Fruit fly (Drosophila melanogaster) ovary, adult (tissue): Measurements from ENCODE around the gene CG15543.

Source experiments
- CG17801 ChIP-seq: fragments of 200-800 bp; optimal IDR thresholded peaks from 2 replicates; lab custom pipeline; 2019; ENCODE audit warnings: missing biosample characterization, mild to moderate bottlenecking, missing genetic modification characterization, moderate library complexity; ENCODE audit not compliant: partially characterized antibody

The CG15543 gene

DNA sequence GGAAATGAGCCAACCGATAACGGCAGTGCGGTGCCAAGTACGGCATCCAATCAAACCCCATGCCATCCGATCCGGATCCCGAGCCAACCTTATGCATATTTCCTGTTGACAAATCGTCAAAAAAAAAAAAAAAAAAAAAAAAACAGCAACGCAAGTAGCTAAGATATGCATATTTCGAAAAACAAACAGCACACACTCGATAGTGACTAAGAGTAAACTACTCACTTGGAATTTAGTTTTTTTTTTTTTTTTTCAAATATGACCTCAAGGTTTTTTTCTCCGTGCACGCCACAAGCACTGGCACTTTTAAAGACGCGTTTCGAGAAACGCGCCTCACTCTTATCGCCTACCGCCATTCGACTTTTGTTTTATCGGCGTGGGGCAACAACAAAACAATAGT lies 32.6 kb downstream of the CG15543 start:
- no peak for TF ChIP-seq CG17801

DNA sequence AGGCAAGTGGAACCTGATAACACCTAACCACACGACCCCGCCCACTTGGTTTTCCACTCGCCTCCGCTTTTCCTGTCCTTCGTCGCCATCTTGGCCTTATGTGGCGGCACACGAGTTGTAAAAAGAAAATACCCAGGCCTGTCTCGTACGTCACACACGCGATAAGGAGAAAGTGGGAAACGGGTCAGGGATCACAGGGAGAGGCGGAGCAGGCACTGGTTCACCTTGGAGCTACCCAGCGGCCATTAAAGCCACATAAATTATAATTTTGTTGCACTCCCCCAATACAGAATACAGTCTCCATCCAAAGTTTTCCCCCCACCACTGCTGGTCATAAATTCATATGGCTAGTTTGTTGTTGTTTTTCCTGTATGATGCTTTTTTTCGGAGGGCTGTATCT lies 33.3 kb downstream of the CG15543 start:
- no peak for TF ChIP-seq CG17801

DNA sequence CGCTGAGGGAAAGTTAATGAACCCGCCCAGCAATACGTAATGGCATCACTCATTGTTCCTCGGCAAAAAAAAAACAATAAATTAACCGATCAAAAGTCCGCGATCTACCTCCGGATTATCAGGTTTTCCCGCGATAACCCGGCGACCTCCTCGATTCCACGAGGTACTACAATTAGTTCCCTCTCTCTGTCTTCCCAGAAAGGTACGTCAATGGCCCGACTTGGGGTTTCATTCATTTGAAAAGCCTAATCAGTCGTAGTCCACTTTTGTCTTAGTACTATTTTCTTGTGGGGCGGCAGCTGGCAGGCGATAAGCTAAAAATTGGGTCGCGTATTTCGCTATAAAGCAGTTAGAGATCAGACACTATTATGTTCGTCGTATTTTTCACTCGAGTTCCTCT lies 36.6 kb downstream of the CG15543 start:
- TF ChIP-seq CG17801: no peak

DNA sequence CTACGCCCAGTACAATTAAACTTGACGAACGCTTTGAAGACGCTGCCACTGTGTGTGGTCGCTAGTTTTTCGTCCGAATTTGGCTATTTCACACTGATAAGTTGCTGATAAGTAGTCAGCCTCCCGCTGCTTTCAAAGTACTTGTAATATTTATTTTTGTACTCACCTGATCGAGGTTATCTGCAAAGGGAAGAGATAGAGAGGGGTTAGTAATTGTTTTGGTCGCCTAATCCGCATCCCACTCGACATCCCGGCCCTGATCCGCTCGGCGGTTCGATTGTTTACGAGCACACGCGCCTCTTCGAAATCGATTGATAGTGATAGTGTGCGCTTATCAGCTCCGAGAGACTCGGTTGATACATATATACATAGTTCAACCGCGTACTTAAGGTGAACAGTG lies 37.8 kb downstream of the CG15543 start:
- TF ChIP-seq CG17801: no peak

DNA sequence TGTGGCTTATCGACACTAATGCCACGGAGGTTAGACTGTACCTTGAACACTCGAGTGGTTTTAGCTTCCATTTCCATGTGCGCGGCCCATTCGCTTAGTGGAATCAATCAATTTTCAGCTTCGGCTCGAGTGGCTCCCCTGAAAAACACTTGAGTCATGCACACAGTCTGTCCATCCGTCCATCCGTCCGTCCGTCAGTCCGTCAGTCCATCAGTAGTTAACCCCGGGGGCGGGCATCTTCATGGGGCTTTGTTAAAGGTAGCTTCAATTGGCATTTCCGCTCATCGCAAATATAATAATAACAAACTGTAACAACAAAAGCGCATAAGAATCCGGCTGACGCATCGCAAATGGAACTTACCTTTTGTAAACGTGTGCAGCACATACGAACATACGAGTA lies 38.4 kb downstream of the CG15543 start:
- no peak for TF ChIP-seq CG17801

DNA sequence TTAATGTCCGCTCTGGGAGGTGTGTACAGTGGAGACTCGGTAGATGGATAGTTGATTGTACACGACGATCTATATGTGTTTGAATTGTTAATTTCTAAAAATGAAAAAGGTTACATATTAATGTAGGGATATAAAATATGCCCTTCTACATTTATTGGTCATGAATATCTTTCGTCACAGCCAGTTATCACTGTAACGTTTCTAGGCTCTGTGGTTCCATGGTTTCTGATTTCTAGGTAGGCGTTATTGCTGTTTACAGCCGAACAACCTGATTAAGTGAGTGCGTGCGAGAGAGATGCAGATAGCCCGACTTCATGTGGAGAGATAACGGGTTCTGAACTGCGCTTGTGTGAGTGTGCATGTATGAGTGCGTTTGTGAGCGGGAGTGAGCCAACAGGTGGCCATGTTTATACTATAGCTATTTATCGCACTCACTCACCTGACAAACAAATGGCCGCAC lies 39.0 kb downstream of the CG15543 start:
- TF ChIP-seq CG17801: peak; percentile 82

DNA sequence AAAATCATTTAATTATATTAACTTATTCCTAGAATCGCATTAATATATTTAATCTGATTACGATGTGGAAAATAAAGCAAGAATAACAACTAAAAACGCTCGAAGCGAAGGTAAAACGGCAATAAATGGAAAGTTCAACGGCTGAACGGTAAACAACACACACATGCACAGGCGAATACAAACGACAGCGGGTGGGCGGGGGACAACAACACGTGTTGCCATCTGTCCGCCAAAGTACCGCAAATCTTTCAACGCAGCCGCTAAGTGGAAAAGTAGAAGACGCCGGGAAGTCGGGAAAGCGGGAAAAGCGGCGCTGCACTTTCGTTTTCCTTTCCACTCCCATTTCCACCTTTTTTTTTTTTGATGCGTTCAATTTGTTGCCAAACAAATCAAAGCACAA lies 39.9 kb downstream of the CG15543 start:
- TF ChIP-seq CG17801: no peak

DNA sequence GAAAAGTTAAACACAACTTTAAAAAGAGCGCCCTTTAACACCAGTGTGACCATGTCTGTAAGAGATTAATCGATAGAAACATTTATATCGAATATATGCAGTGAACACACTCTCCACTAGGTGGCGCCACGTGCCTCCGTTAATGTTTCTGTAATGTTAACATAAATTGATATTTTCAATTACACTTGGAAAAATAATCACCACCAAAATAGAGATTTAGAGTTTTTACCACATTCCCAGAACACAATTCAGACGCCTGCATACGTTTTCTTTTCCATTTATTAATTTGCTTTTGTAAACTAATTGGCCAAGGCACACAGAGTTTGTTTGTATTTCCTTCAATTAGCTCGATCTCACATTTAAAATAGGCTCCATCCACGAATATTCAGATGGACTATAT lies 46.7 kb downstream of the CG15543 start:
- no peak for TF ChIP-seq CG17801

DNA sequence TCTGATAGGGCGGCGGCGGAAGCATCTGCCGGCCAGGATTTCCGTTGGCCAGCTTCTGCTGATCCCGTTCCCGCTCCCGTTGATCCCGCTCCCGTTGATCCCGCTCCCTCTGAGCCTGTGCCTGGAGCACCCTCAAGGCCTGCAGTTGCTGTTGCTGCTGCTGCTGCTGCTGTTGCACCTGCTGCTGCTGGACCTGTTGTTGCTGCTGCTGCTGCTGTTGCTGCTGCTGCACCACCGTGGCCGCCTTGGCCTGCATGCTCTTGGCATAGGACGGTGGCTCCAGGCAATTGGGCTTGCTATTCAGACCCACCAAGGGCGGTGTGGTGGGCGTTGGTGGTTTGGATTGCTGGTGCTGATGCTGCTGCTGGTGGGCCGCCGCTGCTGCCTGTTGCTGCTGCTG lies 50.3 kb downstream of the CG15543 start:
- TF ChIP-seq CG17801: no peak
